Worm (Caenorhabditis elegans) whole organism, young adult: ENCODE data around the gene srh-44.
A peak's percentile ranks its signal among the peaks of the same experiment; 100 is the strongest.

Experiments used
- B0019.2 ChIP-seq: fragments of 200-800 bp; sonication (Bioruptor generic); conservative IDR thresholded peaks from 2 replicates; pipeline ENCODE4 v1.3.6; 2022; ENCODE audit warnings: missing genetic modification reagents, missing genetic modification characterization, missing compliant biosample characterization
- B0261.1 ChIP-seq: sonication (generic microtip); optimal IDR thresholded peaks from 2 replicates; lab custom pipeline; 2016; ENCODE audit warnings: mild to moderate bottlenecking, missing genetic modification characterization, moderate library complexity, missing compliant biosample characterization
- F23B12.7 ChIP-seq: sonication (generic microtip); optimal IDR thresholded peaks from 2 replicates; lab custom pipeline; 2017; ENCODE audit warnings: missing genetic modification characterization, mild to moderate bottlenecking, missing compliant biosample characterization, antibody characterized with exemption, moderate library complexity; ENCODE audit not compliant: insufficient read depth
- F33H1.4 ChIP-seq: fragments of 200-800 bp; sonication (Bioruptor generic); IDR thresholded peaks from 2 replicates; pipeline ENCODE4 v1.3.6; 2022; ENCODE audit warnings: missing genetic modification reagents, missing genetic modification characterization, missing compliant biosample characterization
- F57A8.1 ChIP-seq: fragments of 200-800 bp; sonication (Bioruptor generic); optimal IDR thresholded peaks from 2 replicates; lab custom pipeline; 2018; ENCODE audit warnings: mild to moderate bottlenecking, missing genetic modification characterization, moderate library complexity, missing compliant biosample characterization
- Y53F4B.3 ChIP-seq: fragments of 200-800 bp; sonication (Bioruptor generic); IDR thresholded peaks from 2 replicates; pipeline ENCODE4 v1.3.6; 2022; ENCODE audit warnings: missing genetic modification reagents, missing genetic modification characterization, missing compliant biosample characterization
- Y53G8AR.9 ChIP-seq: fragments of 200-800 bp; sonication (Bioruptor generic); conservative IDR thresholded peaks from 2 replicates; pipeline ENCODE4 v1.3.6; 2022; ENCODE audit warnings: missing genetic modification reagents, missing genetic modification characterization, missing compliant biosample characterization
- Y67H2A.10 ChIP-seq: fragments of 200-800 bp; sonication (Bioruptor generic); conservative IDR thresholded peaks from 2 replicates; pipeline ENCODE4 v1.3.6; 2022; ENCODE audit warnings: missing genetic modification reagents, missing genetic modification characterization, missing compliant biosample characterization
- ama-1 ChIP-seq, 3 experiments: fragments of 150-350 bp in 1 of 3; sonication (generic microtip) in 2 of 3; optimal IDR thresholded peaks; 2 replicates each; lab custom pipeline; 2014 to 2018; ENCODE audit warnings: missing biosample characterization in 2 of 3, missing genetic modification characterization in 2 of 3, missing genetic modification reagents in 2 of 3
- aptf-3 ChIP-seq: fragments of 200-800 bp; sonication (Bioruptor generic); IDR thresholded peaks from 2 replicates; pipeline ENCODE4 v1.3.6; 2022; ENCODE audit warnings: missing genetic modification characterization, missing compliant biosample characterization
- attf-6 ChIP-seq: fragments of 200-800 bp; sonication (Bioruptor generic); IDR thresholded peaks from 2 replicates; pipeline ENCODE4 v1.3.6; 2022; ENCODE audit warnings: missing genetic modification reagents, missing genetic modification characterization, missing compliant biosample characterization
- bed-2 ChIP-seq: fragments of 200-800 bp; sonication (Bioruptor generic); IDR thresholded peaks from 2 replicates; pipeline ENCODE4 v1.3.6; 2022; ENCODE audit warnings: missing genetic modification reagents, missing genetic modification characterization, missing compliant biosample characterization
- ceh-40 ChIP-seq: fragments of 200-800 bp; sonication (Bioruptor generic); IDR thresholded peaks from 2 replicates; pipeline ENCODE4 v1.3.6; 2022; ENCODE audit warnings: missing genetic modification characterization, missing compliant biosample characterization
- die-1 ChIP-seq: sonication (generic microtip); optimal IDR thresholded peaks from 2 replicates; lab custom pipeline; 2016; ENCODE audit warnings: missing genotype, mild to moderate bottlenecking, missing genetic modification characterization, missing compliant biosample characterization
- egrh-3 ChIP-seq: fragments of 200-800 bp; sonication (Bioruptor generic); IDR thresholded peaks from 2 replicates; pipeline ENCODE4 v1.3.6; 2022; ENCODE audit warnings: missing genetic modification reagents, missing genetic modification characterization, missing compliant biosample characterization
- ekl-4 ChIP-seq: fragments of 200-800 bp; sonication (Bioruptor generic); IDR thresholded peaks from 2 replicates; pipeline ENCODE4 v1.3.6; 2022; ENCODE audit warnings: missing genetic modification reagents, missing genetic modification characterization, missing compliant biosample characterization
- him-1 ChIP-seq: sonication (generic microtip); optimal IDR thresholded peaks from 2 replicates; lab custom pipeline; 2016; ENCODE audit warnings: missing genotype, missing genetic modification reagents, missing genetic modification characterization, missing compliant biosample characterization
- hlh-12 ChIP-seq: sonication (generic microtip); optimal IDR thresholded peaks from 2 replicates; lab custom pipeline; 2016; ENCODE audit warnings: missing genetic modification characterization, missing compliant biosample characterization
- lag-1 ChIP-seq: fragments of 200-800 bp; sonication (Bioruptor generic); IDR thresholded peaks from 2 replicates; pipeline ENCODE4 v1.3.6; 2022; ENCODE audit warnings: missing genetic modification reagents, missing genetic modification characterization, missing compliant biosample characterization
- let-526 ChIP-seq: fragments of 200-800 bp; sonication (Bioruptor generic); IDR thresholded peaks from 2 replicates; pipeline ENCODE4 v1.3.6; 2022; ENCODE audit warnings: missing genetic modification reagents, missing genetic modification characterization, missing compliant biosample characterization
- let-607 ChIP-seq, 2 experiments: fragments of 200-800 bp in 1 of 2; sonication (Bioruptor generic) in 1 of 2; sonication (generic microtip) in 1 of 2; optimal IDR thresholded peaks; 2 replicates each; lab custom pipeline; 2016 to 2018; ENCODE audit warnings: mild to moderate bottlenecking in 2 of 2, missing compliant biosample characterization in 2 of 2, missing genetic modification characterization in 2 of 2, moderate library complexity in 2 of 2, missing genotype in 1 of 2
- lin-40 ChIP-seq: sonication (generic microtip); optimal IDR thresholded peaks from 2 replicates; lab custom pipeline; 2016; ENCODE audit warnings: missing genetic modification characterization, mild to moderate bottlenecking, missing compliant biosample characterization, missing genotype, missing genetic modification reagents
- madf-3 ChIP-seq: fragments of 200-800 bp; sonication (Bioruptor generic); IDR thresholded peaks from 2 replicates; pipeline ENCODE4 v1.3.6; 2022; ENCODE audit warnings: missing genetic modification reagents, missing genetic modification characterization, missing compliant biosample characterization
- mcd-1 ChIP-seq: fragments of 200-800 bp; sonication (Bioruptor generic); IDR thresholded peaks from 2 replicates; pipeline ENCODE4 v1.3.6; 2022; ENCODE audit warnings: missing genetic modification reagents, missing genetic modification characterization, missing compliant biosample characterization
- mel-28 ChIP-seq: sonication (generic microtip); optimal IDR thresholded peaks from 2 replicates; lab custom pipeline; 2016; ENCODE audit warnings: borderline replicate concordance, mild to moderate bottlenecking, missing genetic modification characterization, missing compliant biosample characterization
- pbrm-1 ChIP-seq: fragments of 200-800 bp; sonication (Bioruptor generic); IDR thresholded peaks from 2 replicates; pipeline ENCODE4 v1.3.6; 2022; ENCODE audit warnings: missing genetic modification reagents, missing genetic modification characterization, missing compliant biosample characterization
- sdz-38 ChIP-seq: sonication (generic microtip); optimal IDR thresholded peaks from 2 replicates; lab custom pipeline; 2016; ENCODE audit warnings: missing genotype, missing genetic modification characterization, missing compliant biosample characterization
- snpc-1.1 ChIP-seq: sonication (generic microtip); optimal IDR thresholded peaks from 2 replicates; lab custom pipeline; 2017; ENCODE audit warnings: missing genetic modification characterization, mild to moderate bottlenecking, missing compliant biosample characterization, antibody characterized with exemption, moderate library complexity, missing genotype, missing genetic modification reagents; ENCODE audit not compliant: insufficient read depth
- snpc-1.3 ChIP-seq: sonication (generic microtip); optimal IDR thresholded peaks from 2 replicates; lab custom pipeline; 2017; ENCODE audit warnings: missing genetic modification characterization, mild to moderate bottlenecking, missing compliant biosample characterization, antibody characterized with exemption, moderate library complexity, missing genotype, missing genetic modification reagents; ENCODE audit not compliant: insufficient read depth
- somi-1 ChIP-seq: fragments of 200-800 bp; sonication (Bioruptor generic); optimal IDR thresholded peaks from 2 replicates; lab custom pipeline; 2018; ENCODE audit warnings: mild to moderate bottlenecking, missing genetic modification characterization, missing compliant biosample characterization
- tbx-9 ChIP-seq: sonication (generic microtip); optimal IDR thresholded peaks from 2 replicates; lab custom pipeline; 2016; ENCODE audit warnings: borderline replicate concordance, missing genetic modification characterization, inconsistent platforms, missing compliant biosample characterization
- tlf-1 ChIP-seq: fragments of 200-800 bp; sonication (Bioruptor generic); optimal IDR thresholded peaks from 2 replicates; lab custom pipeline; 2018; ENCODE audit warnings: mild to moderate bottlenecking, missing genetic modification characterization, missing compliant biosample characterization
- zfh-2 ChIP-seq: fragments of 200-800 bp; sonication (Bioruptor generic); conservative IDR thresholded peaks from 2 replicates; pipeline ENCODE4 v1.3.6; 2022; ENCODE audit warnings: missing genetic modification reagents, missing genetic modification characterization, missing compliant biosample characterization
- ztf-3 ChIP-seq: fragments of 200-800 bp; sonication (Bioruptor generic); optimal IDR thresholded peaks from 2 replicates; lab custom pipeline; 2018; ENCODE audit warnings: mild to moderate bottlenecking, missing genetic modification characterization, missing compliant biosample characterization

The srh-44 gene

ce11 chrII:11501956-11502355 lies 12.9 kb upstream of the srh-44 start (continued):
- no peak for TF ChIP-seq F23B12.7 (tag; lab: Kevin White, UChicago)

ce11 chrII:11503761-11504160 lies 11.1 kb upstream of the srh-44 start:
- TF ChIP-seq let-607 (tag; optimal IDR thresholded peaks at IDR 0.05; lab: Kevin White, UChicago): no peak
- TF ChIP-seq let-526 (GFP tag; lab: Robert Waterston, UW): 0 out of 2 replicates have a peak, but pooled peaks have one; percentile 21

- TF ChIP-seq egrh-3 (GFP tag; lab: Robert Waterston, UW) (no peak), mcd-1 (GFP tag; lab: Robert Waterston, UW) (no peak), lin-40 (tag; lab: Kevin White, UChicago) (no peak), zfh-2 (GFP tag; lab: Robert Waterston, UW) (no peak), Y53G8AR.9 (GFP tag; lab: Robert Waterston, UW) (no peak), snpc-1.1 (no peak), B0019.2 (GFP tag; lab: Robert Waterston, UW) (no peak), pbrm-1 (GFP tag; lab: Robert Waterston, UW) (no peak), somi-1 (GFP tag; lab: Kevin White, UChicago) (no peak), hlh-12 (tag; lab: Kevin White, UChicago) (no peak)
- TF ChIP-seq, all 124 proteins: peak for 0
These were observed 4.5 kb upstream of the srh-44 start, which contains the start of gene npr-41 for ce11 chrII:11510373-11510772. TSS of gene npr-41 (plus strand) at chrII:11510673.

- no peak for TF ChIP-seq aptf-3 (GFP tag; lab: Robert Waterston, UW)
- no peak for TF ChIP-seq snpc-1.3 (tag; lab: Kevin White, UChicago)
- no peak for TF ChIP-seq ama-1 (optimal IDR thresholded peaks at IDR 0.05; lab: Kevin White, UChicago)
- TF ChIP-seq ama-1 (GFP tag; optimal IDR thresholded peaks at IDR 0.05; lab: Kevin White, UChicago): no peak
- no peak for TF ChIP-seq tlf-1 (GFP tag; lab: Kevin White, UChicago)
- TF ChIP-seq him-1 (tag; lab: Kevin White, UChicago): no peak
- no peak for TF ChIP-seq bed-2 (GFP tag; lab: Robert Waterston, UW)
- TF ChIP-seq Y53F4B.3 (GFP tag; lab: Robert Waterston, UW): no peak
- no peak for TF ChIP-seq attf-6
- TF ChIP-seq ekl-4 (GFP tag; lab: Robert Waterston, UW): no peak
- no peak for TF ChIP-seq ceh-40 (GFP tag; lab: Robert Waterston, UW)
- no peak for TF ChIP-seq B0019.2 (GFP tag; lab: Robert Waterston, UW)
- no peak for TF ChIP-seq tbx-9
- TF ChIP-seq madf-3: no peak
- TF ChIP-seq ztf-3 (GFP tag; lab: Kevin White, UChicago): no peak
- TF ChIP-seq let-526 (GFP tag; lab: Robert Waterston, UW): no peak
- no peak for TF ChIP-seq Y67H2A.10 (GFP tag; lab: Robert Waterston, UW)
- no peak for TF ChIP-seq sdz-38 (tag; lab: Kevin White, UChicago)
- no peak for TF ChIP-seq egrh-3 (GFP tag; lab: Robert Waterston, UW)
- no peak for TF ChIP-seq lag-1
- TF ChIP-seq die-1 (tag; lab: Kevin White, UChicago): no peak
- TF ChIP-seq, all 124 proteins: peak for 0
These were observed 2.0 kb upstream of the srh-44 start for ce11 chrII:11512921-11513320.

- TF ChIP-seq F57A8.1 (no peak), B0261.1 (no peak), lag-1 (no peak), somi-1 (GFP tag; lab: Kevin White, UChicago) (no peak), F33H1.4 (GFP tag; lab: Robert Waterston, UW) (no peak), mel-28 (tag; lab: Kevin White, UChicago) (no peak), ceh-40 (GFP tag; lab: Robert Waterston, UW) (no peak), madf-3 (no peak)
These were observed 3.3 kb downstream of the srh-44 start, which contains the start of gene B0334.10 for ce11 chrII:11518184-11518583. TSS of gene B0334.10 (plus strand) at chrII:11518484.
